Worm (Caenorhabditis elegans): ENCODE results near the gene srh-258.

srh-258 gene

DNA sequence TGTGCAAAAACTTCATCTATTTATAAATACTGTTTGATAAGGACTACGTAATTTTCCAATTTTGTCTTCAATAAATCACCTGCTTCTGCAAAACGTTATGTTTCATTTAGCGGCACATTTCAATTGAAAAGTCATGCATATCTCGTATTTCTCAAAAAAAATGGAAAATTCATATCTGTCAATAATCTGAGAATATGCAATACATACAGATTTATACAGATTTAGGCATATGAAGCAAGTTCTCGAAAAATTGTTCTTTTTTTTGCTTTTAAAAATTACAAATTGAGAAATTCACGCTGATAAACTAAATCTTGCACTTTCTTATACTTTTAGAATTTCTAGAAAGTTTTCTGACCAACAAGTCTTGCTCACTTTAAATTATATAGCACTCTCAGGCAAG is 39.2 kb downstream of the srh-258 start, which contains the start of gene T26H5.11:
Gene T26H5.11 (minus strand): TSS at position 101 of the 400 bp plus-strand sequence.
- TF ChIP-seq hlh-12 (tag; optimal IDR thresholded peaks at IDR 0.05), result no peak
- no peak for TF ChIP-seq repo-1 (tag; optimal IDR thresholded peaks at IDR 0.05)
- TF ChIP-seq hmg-20 (GFP tag; IDR thresholded peaks at IDR 0.05), result no peak

DNA sequence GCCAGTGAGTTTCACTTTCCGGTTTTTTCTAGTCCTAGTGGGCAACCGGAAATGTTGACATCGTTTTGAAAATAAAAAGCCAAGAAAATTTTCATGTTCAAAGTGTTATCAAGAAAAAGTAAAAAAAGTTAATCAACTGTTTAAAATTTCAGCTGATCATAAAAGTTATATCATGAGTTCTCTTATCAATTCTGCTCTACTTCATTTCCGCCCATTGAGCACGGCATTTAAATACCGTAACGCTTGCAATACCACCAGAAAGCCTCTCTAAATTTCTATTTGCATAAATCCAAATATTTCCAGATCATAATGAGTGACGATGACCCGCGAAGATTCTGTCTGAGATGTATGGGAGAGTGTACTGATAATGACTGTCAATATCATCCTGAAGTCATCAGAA is 39.7 kb downstream of the srh-258 start, which contains the start of gene T26H5.9:
Gene T26H5.9 (plus strand): TSS at position 302 of the 400 bp plus-strand sequence.
- TF ChIP-seq madf-3 (GFP tag; IDR thresholded peaks at IDR 0.05), result no peak
- peak; percentile 2 for TF ChIP-seq nhr-80 (tag; optimal IDR thresholded peaks at IDR 0.05)

DNA sequence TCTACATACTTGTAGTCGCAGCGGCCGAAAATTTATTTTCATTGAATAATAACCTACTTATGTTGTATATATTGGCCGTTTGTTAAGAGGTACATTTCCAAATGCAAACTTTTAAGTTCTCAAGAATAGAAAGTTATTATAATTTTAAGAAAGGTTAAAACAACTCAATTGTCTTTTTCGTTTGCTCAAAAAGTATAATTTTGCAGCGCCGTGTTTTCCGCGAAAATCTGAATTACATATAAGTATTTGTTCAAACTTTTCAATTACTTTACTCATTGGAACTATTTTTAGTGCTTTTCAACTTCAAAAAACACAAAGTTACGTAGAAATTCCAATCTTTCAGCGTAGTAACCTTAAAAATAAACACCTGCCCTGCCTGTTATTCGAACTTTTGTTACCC is 40.5 kb downstream of the srh-258 start, which contains the start of gene srh-239:
Gene srh-239 (plus strand): TSS at position 301 of the 400 bp plus-strand sequence.
- TF ChIP-seq ztf-22 (GFP tag; optimal IDR thresholded peaks at IDR 0.05) (no peak), hlh-12 (tag; optimal IDR thresholded peaks at IDR 0.05) (no peak), lsl-1 (GFP tag; optimal IDR thresholded peaks at IDR 0.05) (no peak), unc-62 (GFP tag; optimal IDR thresholded peaks at IDR 0.05) (no peak), ceh-40 (GFP tag; IDR thresholded peaks at IDR 0.05) (no peak), madf-8 (GFP tag; conservative IDR thresholded peaks at IDR 0.05) (no peak), B0035.1 (tag; optimal IDR thresholded peaks at IDR 0.05) (no peak), fkh-3 (tag; optimal IDR thresholded peaks at IDR 0.05) (no peak), Y56A3A.18 (GFP tag; IDR thresholded peaks at IDR 0.05) (no peak), somi-1 (GFP tag; optimal IDR thresholded peaks at IDR 0.05) (no peak)

DNA sequence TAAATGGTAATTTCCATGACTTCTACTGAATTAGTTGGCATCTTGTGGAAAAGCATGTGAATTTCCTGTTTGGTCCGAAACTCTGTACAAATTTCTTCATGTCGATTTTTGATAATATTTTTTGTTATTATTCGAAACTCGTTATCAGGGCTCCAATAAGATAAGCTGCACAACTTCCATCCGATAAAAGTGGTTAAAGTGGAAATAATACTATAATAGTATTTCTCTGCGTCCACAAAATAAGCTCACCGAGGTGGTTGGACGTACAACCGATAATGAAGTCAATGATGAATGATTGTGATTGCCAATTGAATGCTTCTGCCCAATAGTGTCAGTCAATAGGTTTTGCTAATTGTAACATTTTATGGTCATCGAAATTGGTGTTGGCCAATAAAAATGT is 43.4 kb downstream of the srh-258 start, which contains the start of gene T26H5.4:
Gene T26H5.4 (minus strand): TSS at position 294 of the 400 bp plus-strand sequence.
- no peak for TF ChIP-seq zim-3 (tag; optimal IDR thresholded peaks at IDR 0.05)
- no peak for TF ChIP-seq ceh-100 (GFP tag; IDR thresholded peaks at IDR 0.05)
- TF ChIP-seq F22D6.2 (tag; optimal IDR thresholded peaks at IDR 0.05), result no peak
- no peak for TF ChIP-seq nhr-179 (tag; optimal IDR thresholded peaks at IDR 0.05)
- TF ChIP-seq B0035.1 (tag; optimal IDR thresholded peaks at IDR 0.05), result no peak
- peak; percentile 3 for TF ChIP-seq nhr-80 (tag; optimal IDR thresholded peaks at IDR 0.05)

DNA sequence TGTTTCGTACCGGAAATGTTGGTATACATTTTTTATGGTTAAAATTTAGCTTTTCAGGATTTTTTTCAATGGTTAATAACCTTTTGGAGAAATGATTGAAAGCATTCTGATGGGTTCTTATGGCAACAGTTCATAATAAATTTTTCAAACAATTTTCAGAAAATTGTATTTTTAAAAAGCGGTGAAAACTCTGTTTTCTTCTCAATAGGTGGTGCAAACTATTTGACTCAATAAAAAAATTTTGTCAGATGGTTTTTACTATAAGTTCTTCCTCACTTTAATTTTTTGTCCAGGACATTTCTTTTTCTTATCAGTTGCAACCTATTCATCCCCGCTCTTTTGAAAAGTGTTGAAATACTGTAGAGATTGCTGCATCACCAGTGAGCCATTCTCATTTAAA is 43.9 kb downstream of the srh-258 start, which contains the start of gene T26H5.14:
Gene T26H5.14 (plus strand): TSS at position 301 of the 400 bp plus-strand sequence.
- TF ChIP-seq F23B12.7 (tag; optimal IDR thresholded peaks at IDR 0.05; ENCODE audit: insufficient read depth) (no peak), zim-3 (tag; optimal IDR thresholded peaks at IDR 0.05) (no peak), hlh-26 (GFP tag; conservative IDR thresholded peaks at IDR 0.05) (no peak), ztf-28 (GFP tag; IDR thresholded peaks at IDR 0.05) (no peak), ceh-40 (GFP tag; IDR thresholded peaks at IDR 0.05) (no peak), dox-1 (GFP tag; IDR thresholded peaks at IDR 0.05) (no peak), mxl-1 (tag; optimal IDR thresholded peaks at IDR 0.05) (no peak), K11D2.4 (GFP tag; IDR thresholded peaks at IDR 0.05) (no peak), pha-4 (tag; optimal IDR thresholded peaks at IDR 0.05) (no peak), F22D6.2 (tag; optimal IDR thresholded peaks at IDR 0.05) (no peak), efl-1 (GFP tag; optimal IDR thresholded peaks at IDR 0.05) (no peak), mes-4 (tag; optimal IDR thresholded peaks at IDR 0.05) (no peak), T26A5.8 (tag; optimal IDR thresholded peaks at IDR 0.05) (no peak), F39B2.1 (GFP tag; IDR thresholded peaks at IDR 0.05) (no peak), rec-8 (tag; optimal IDR thresholded peaks at IDR 0.05) (no peak), athp-1 (tag; optimal IDR thresholded peaks at IDR 0.05) (no peak), dpff-1 (tag; optimal IDR thresholded peaks at IDR 0.05) (no peak), unc-62 (GFP tag; optimal IDR thresholded peaks at IDR 0.05) (no peak)

Data from whole organism, young adult.